Worm (Caenorhabditis elegans) whole organism, mixed stage, embryonic: ENCODE data around the gene flh-2.
A peak's percentile ranks its signal among the peaks of the same experiment; 100 is the strongest.

ENCODE experiments used
- ceh-83 ChIP-seq: fragments of 200-800 bp; sonication (Bioruptor generic); optimal IDR thresholded peaks from 2 replicates; lab custom pipeline; 2018; ENCODE audit warnings: mild to moderate bottlenecking, missing genetic modification characterization, missing compliant biosample characterization
- drap-1 ChIP-seq: fragments of 200-800 bp; sonication (Bioruptor generic); optimal IDR thresholded peaks from 3 replicates; lab custom pipeline; 2018; ENCODE audit warnings: mild to moderate bottlenecking, missing genetic modification characterization, missing compliant biosample characterization
- lsy-2 ChIP-seq: fragments of 150-350 bp; optimal IDR thresholded peaks from 2 replicates; lab custom pipeline; 2014; ENCODE audit warnings: missing biosample characterization, missing genetic modification characterization
- mep-1 ChIP-seq: fragments of 150-350 bp; optimal IDR thresholded peaks from 2 replicates; lab custom pipeline; 2017; ENCODE audit warnings: missing biosample characterization, missing genetic modification reagents, missing genetic modification characterization, inconsistent platforms
- mls-2 ChIP-seq: sonication (generic microtip); optimal IDR thresholded peaks from 2 replicates; lab custom pipeline; 2016; ENCODE audit warnings: mild to moderate bottlenecking, missing genetic modification characterization, moderate library complexity, missing compliant biosample characterization
- nhr-12 ChIP-seq: fragments of 150-350 bp; optimal IDR thresholded peaks from 2 replicates; lab custom pipeline; 2014; ENCODE audit warnings: missing biosample characterization, missing genetic modification characterization
- snpc-4 ChIP-seq: fragments of 150-350 bp; optimal IDR thresholded peaks from 2 replicates; lab custom pipeline; 2014; ENCODE audit warnings: missing biosample characterization, missing genetic modification characterization

DNA sequence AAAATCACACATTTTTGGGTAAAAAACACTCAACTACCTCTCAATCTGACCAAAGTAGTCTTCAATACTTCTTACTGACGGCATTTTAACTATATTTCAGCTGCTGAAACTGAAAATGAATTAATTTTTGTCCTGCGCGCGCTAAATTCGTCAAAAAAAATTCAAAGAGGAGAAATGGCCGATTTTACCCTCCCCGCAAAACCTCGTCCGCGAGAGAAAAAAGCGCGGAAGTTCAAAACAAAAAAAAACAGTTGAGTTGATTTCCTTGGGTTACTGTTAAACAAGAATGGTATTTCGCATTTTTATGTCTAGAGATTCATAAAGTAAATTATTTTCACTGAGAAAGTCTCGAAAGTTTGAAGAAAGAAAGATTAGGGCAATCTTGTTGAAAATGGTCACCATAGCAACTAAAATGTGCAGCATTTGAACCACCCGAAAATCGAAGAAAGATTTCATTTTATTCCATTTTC, 34.9 kb downstream of the flh-2 start, which contains the start of the genes C27F2.10 and wdr-60:
- TF ChIP-seq mep-1 (tag; lab: Kevin White, UChicago) (peak; percentile 3), mls-2 (no peak), lsy-2 (no peak), drap-1 (GFP tag; lab: Kevin White, UChicago) (no peak), nhr-12 (tag; lab: Kevin White, UChicago) (no peak), snpc-4 (tag; lab: Kevin White, UChicago) (no peak), ceh-83 (GFP tag; lab: Kevin White, UChicago) (no peak)
